Fruit fly (Drosophila melanogaster): Measurements from ENCODE around the gene CG34178.

CG34178 gene

dm6 chr2L:4458119-4459056 lies 24.7 kb downstream of the CG34178 start, which contains the start of gene RpL27A (continued):
- no peak for TF ChIP-seq Eip93F (GFP tag; optimal IDR thresholded peaks at IDR 0.05)
- TF ChIP-seq Gug (GFP tag; IDR thresholded peaks at IDR 0.05), result no peak
- no peak for TF ChIP-seq CG4318 (GFP tag; optimal IDR thresholded peaks at IDR 0.05)
- TF ChIP-seq CG10669 (GFP tag; optimal IDR thresholded peaks at IDR 0.05), result peak; percentile 55
- peak; percentile 65 for TF ChIP-seq Hr4 (GFP tag; optimal IDR thresholded peaks at IDR 0.05)
- TF ChIP-seq Met (GFP tag; optimal IDR thresholded peaks at IDR 0.05), result peak; percentile 80
- TF ChIP-seq svp (GFP tag), result peak; percentile 85
- no peak for TF ChIP-seq CG11902 (GFP tag; optimal IDR thresholded peaks at IDR 0.05)
- peak; percentile 83 for TF ChIP-seq eg (GFP tag; IDR thresholded peaks at IDR 0.05)
- peak; percentile 86 for TF ChIP-seq CG3919 (GFP tag; optimal IDR thresholded peaks at IDR 0.05)
- TF ChIP-seq ss (GFP tag; optimal IDR thresholded peaks at IDR 0.05), result peak; percentile 70 to 75
- TF ChIP-seq CG15336 (GFP tag; IDR thresholded peaks at IDR 0.05), result peak; percentile 69
- peak; percentile 45 for TF ChIP-seq Blimp-1 (GFP tag; optimal IDR thresholded peaks at IDR 0.05)
- TF ChIP-seq CG31627 (GFP tag; optimal IDR thresholded peaks at IDR 0.05), result peak; percentile 57
- no peak for TF ChIP-seq spab (GFP tag; optimal IDR thresholded peaks at IDR 0.05)
- TF ChIP-seq net (GFP tag; optimal IDR thresholded peaks at IDR 0.05), result peak; percentile 78
- peak; percentile 49 for TF ChIP-seq fkh (GFP tag; optimal IDR thresholded peaks at IDR 0.05)
- no peak for TF ChIP-seq Ets21C (GFP tag; optimal IDR thresholded peaks at IDR 0.05)
- peak; percentile 60 for TF ChIP-seq Smox (GFP tag; optimal IDR thresholded peaks at IDR 0.05)
- peak; percentile 35 for TF ChIP-seq CG8632 (GFP tag; optimal IDR thresholded peaks at IDR 0.05)
- TF ChIP-seq Sox15 (GFP tag; optimal IDR thresholded peaks at IDR 0.05), result peak; percentile 21
- no peak for TF ChIP-seq fd85E (GFP tag; optimal IDR thresholded peaks at IDR 0.05)
- TF ChIP-seq Hr39 (GFP tag; optimal IDR thresholded peaks at IDR 0.05), result peak; percentile 49
- TF ChIP-seq topi (GFP tag; optimal IDR thresholded peaks at IDR 0.05), result peak; percentile 58

dm6 chr2L:4459543-4459942 lies 25.8 kb downstream of the CG34178 start, which contains the start of the genes mRpL27 and CG15435:
Gene mRpL27 (minus strand): TSS chr2L:4459638.
Gene CG15435 (plus strand): TSS chr2L:4459729.
- TF ChIP-seq CG6792 (GFP tag; optimal IDR thresholded peaks at IDR 0.05) (no peak), salr (GFP tag; optimal IDR thresholded peaks at IDR 0.05) (no peak), dsx (GFP tag; optimal IDR thresholded peaks at IDR 0.05; ENCODE audit: poor library complexity, severe bottlenecking) (no peak), Smox (GFP tag; optimal IDR thresholded peaks at IDR 0.05) (no peak), dac (GFP tag; optimal IDR thresholded peaks at IDR 0.05) (no peak), Blimp-1 (GFP tag; optimal IDR thresholded peaks at IDR 0.05) (no peak), pdm3 (GFP tag; optimal IDR thresholded peaks at IDR 0.05) (no peak), Met (GFP tag; optimal IDR thresholded peaks at IDR 0.05) (no peak), CG8119 (GFP tag; IDR thresholded peaks at IDR 0.05) (no peak), CG31627 (GFP tag; optimal IDR thresholded peaks at IDR 0.05) (peak; percentile 5), Eip78C (GFP tag) (peak; percentile 77), vri (GFP tag; optimal IDR thresholded peaks at IDR 0.05) (no peak), topi (GFP tag; optimal IDR thresholded peaks at IDR 0.05) (peak; percentile 23), CG16779 (tag; optimal IDR thresholded peaks at IDR 0.05) (no peak), Sox14 (GFP tag; optimal IDR thresholded peaks at IDR 0.05) (peak; percentile 50), fd85E (GFP tag; optimal IDR thresholded peaks at IDR 0.05) (no peak), CG6276 (GFP tag; optimal IDR thresholded peaks at IDR 0.05) (no peak), acj6 (GFP tag; optimal IDR thresholded peaks at IDR 0.05) (no peak), esn (GFP tag; optimal IDR thresholded peaks at IDR 0.05) (peak; percentile 41), fkh (GFP tag; optimal IDR thresholded peaks at IDR 0.05) (peak; percentile 86), Eip75B (GFP tag; optimal IDR thresholded peaks at IDR 0.05) (no peak), fd59A (GFP tag; optimal IDR thresholded peaks at IDR 0.05) (no peak), lz (GFP tag; optimal IDR thresholded peaks at IDR 0.05) (peak; percentile 20), CG8632 (GFP tag; optimal IDR thresholded peaks at IDR 0.05) (no peak), CG3032 (tag; optimal IDR thresholded peaks at IDR 0.05) (peak; percentile 25), CG9139 (GFP tag; optimal IDR thresholded peaks at IDR 0.05) (no peak), CG1621 (tag; optimal IDR thresholded peaks at IDR 0.05) (peak; percentile 44), CG8319 (GFP tag; optimal IDR thresholded peaks at IDR 0.05) (no peak), Hr39 (GFP tag; optimal IDR thresholded peaks at IDR 0.05) (peak; percentile 15), svp (GFP tag) (peak; percentile 92), CG32006 (GFP tag; optimal IDR thresholded peaks at IDR 0.05) (no peak), Ets96B (tag; optimal IDR thresholded peaks at IDR 0.05) (peak; percentile 4)
